Worm (Caenorhabditis elegans) whole organism, late embryonic: ENCODE results near the gene T28D9.1.

Experiments used
- ama-1 ChIP-seq: fragments of 150-350 bp; optimal IDR thresholded peaks from 2 replicates; lab custom pipeline; 2014
- ceh-24 ChIP-seq: sonication (generic microtip); optimal IDR thresholded peaks from 2 replicates; lab custom pipeline; 2016; ENCODE audit warnings: mild to moderate bottlenecking, missing genetic modification characterization, missing compliant biosample characterization
- elt-2 ChIP-seq: sonication (generic microtip); optimal IDR thresholded peaks from 2 replicates; lab custom pipeline; 2016; ENCODE audit warnings: missing genetic modification reagents, missing genetic modification characterization, missing compliant biosample characterization
- nhr-11 ChIP-seq: fragments of 150-350 bp; optimal IDR thresholded peaks from 2 replicates; lab custom pipeline; 2014; ENCODE audit warnings: missing biosample characterization, missing genetic modification characterization
- pat-9 ChIP-seq: fragments of 200-800 bp; sonication (Bioruptor generic); optimal IDR thresholded peaks from 2 replicates; lab custom pipeline; 2018; ENCODE audit warnings: mild to moderate bottlenecking, missing genetic modification characterization, moderate library complexity, missing compliant biosample characterization

DNA sequence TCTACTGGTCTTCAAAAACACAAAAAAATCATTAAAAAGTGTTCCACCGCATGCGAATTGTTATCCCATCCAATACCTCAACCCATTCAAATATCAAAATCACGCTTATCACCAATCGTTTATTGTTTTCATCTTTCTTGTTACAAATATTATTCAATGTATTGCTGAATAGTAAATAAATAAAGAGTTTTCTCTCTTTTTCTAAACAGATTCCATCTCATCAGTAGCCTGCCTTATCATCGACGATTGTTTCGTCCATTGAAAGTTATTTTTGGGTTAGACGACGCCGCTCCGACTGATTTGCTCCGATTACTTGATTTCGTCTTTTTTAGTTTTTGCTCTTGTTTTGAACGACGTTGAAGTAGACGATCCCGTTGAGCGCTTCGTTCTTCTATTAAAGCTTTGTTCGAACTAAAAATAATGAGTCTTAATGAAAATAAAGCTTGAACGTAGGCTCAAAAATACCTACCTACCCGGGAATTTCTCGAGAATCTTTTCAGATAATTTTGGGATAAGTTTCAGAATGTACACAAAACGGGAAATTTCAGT is 34.0 kb downstream of the T28D9.1 start:
- TF ChIP-seq nhr-11 (tag; lab: Kevin White, UChicago), result no peak
- TF ChIP-seq ceh-24 (tag; lab: Kevin White, UChicago), result no peak
- no peak for TF ChIP-seq ama-1
- no peak for TF ChIP-seq elt-2 (tag; lab: Kevin White, UChicago)
- no peak for TF ChIP-seq pat-9 (tag; lab: Kevin White, UChicago)
